Worm (Caenorhabditis elegans): ENCODE results near the gene lpin-1.

DNA sequence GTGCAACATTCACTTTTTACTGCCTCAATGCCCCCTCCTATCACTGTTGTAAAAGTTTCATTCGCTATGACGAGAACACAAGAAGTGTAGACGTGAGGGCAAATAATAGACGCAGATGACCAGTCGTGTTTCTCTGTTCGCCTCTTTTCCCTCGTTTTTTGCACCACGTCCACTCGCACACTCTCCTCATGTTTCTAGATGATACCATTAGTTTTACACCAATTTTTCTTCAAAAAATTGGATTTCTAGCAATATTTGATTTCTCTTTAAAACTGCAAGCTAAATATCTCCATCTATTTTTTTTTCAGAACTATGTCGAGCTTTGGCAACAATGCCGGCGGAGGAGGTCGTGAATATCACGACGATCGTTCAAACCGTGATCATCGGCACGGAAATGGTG, 11.2 kb upstream of the lpin-1 start, which contains the start of gene rde-12:
- no peak for TF ChIP-seq nhr-28 (tag; optimal IDR thresholded peaks at IDR 0.05)
- TF ChIP-seq aly-2 (tag; optimal IDR thresholded peaks at IDR 0.05), result no peak
- no peak for TF ChIP-seq dpl-1 (GFP tag; optimal IDR thresholded peaks at IDR 0.05)
- TF ChIP-seq aha-1 (tag; optimal IDR thresholded peaks at IDR 0.05), result no peak
